Worm (Caenorhabditis elegans): ENCODE data around the gene slrp-1.

slrp-1 gene

DNA sequence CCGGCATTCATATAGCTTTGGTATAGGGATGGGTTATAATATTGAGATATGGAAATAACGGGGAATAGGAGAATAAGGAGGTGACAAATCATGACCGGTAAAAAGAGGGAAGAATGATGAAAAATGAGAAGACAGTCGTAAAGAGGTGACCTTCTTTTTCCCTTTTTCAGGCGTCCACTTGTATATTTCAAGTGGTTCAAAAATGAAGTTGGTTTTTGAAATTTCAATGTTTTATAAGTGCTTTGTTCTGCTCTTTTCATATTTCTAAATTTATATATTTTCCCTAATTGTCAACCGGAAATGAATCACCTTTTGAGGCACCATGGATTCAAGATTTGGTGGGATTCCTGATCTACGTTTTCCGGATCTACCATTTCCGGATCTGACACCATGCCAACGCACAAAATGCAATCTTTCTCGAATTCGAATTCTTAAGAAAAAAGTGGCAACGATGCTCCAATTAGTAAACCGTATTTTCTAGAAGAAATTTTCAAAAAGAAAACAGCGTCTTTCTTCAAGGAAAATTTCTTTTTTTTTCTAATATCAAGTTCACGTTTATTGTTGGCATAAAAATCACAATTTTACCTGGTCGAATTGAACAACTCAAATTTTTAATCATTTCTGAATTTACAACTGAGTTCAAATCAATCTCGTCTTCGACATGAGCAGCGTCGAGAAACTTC, 24.0 kb downstream of the slrp-1 start, which contains the start of the genes F53F4.2 and F53F4.18:
F53F4.2 (minus strand) TSS at position 101 of the 683 bp plus-strand sequence.
F53F4.18 (plus strand) TSS at position 633 of the 683 bp plus-strand sequence.
- TF ChIP-seq ceh-13 (GFP tag; optimal IDR thresholded peaks at IDR 0.05) = no peak
- TF ChIP-seq hmbx-1 (tag; optimal IDR thresholded peaks at IDR 0.05) = no peak
- no peak for TF ChIP-seq tbx-11 (GFP tag; IDR thresholded peaks at IDR 0.05)
- no peak for TF ChIP-seq tbx-37 (GFP tag; conservative IDR thresholded peaks at IDR 0.05)
- TF ChIP-seq tra-4 (tag; optimal IDR thresholded peaks at IDR 0.05) = no peak
- TF ChIP-seq ets-7 (tag; optimal IDR thresholded peaks at IDR 0.05) = no peak
- TF ChIP-seq aly-1 (tag; optimal IDR thresholded peaks at IDR 0.05) = no peak
- no peak for TF ChIP-seq F13C5.2 (tag; optimal IDR thresholded peaks at IDR 0.05)
- no peak for TF ChIP-seq hmg-4 (GFP tag; optimal IDR thresholded peaks at IDR 0.05)
- no peak for TF ChIP-seq sea-1 (GFP tag; conservative IDR thresholded peaks at IDR 0.05)
- TF ChIP-seq ceh-36 (tag; optimal IDR thresholded peaks at IDR 0.05) = no peak
- TF ChIP-seq hnd-1 (tag; optimal IDR thresholded peaks at IDR 0.05) = no peak
- TF ChIP-seq flt-1 (GFP tag; IDR thresholded peaks at IDR 0.05) = no peak

DNA sequence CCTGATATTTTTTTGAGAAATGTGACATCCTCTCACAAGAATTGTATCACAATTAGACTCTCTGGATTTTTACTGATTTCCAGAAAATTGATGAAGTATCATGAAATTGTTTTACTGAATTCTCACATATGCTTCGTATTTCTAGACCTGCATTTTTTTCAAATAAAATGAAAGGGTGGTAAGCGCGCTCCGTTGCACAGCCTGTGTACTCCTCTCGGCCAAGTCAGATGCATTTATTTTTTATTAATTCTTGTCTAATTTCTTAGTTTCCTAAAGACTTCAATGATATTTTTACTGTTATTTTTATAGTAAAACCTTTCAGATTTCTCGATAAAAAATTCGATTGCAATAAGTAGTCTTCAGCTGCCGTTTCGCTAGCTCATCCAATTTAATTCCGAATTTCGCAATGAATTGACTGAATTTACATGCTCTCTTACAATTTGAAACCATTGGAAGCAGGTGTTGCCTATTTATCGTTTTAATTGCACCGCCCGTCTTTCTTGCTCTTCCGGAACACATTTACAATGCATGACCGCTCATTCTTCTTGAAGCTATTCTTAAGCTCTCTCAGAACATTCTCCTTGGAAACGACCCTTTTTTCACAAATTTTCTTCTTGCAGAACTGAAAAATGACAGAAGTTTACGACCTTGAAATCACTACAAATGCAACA, 26.0 kb downstream of the slrp-1 start, which contains the start of gene tbcb-1:
tbcb-1 (plus strand) TSS at position 621 of the 671 bp plus-strand sequence.
- TF ChIP-seq tbx-37 (GFP tag; conservative IDR thresholded peaks at IDR 0.05) = no peak
- no peak for TF ChIP-seq ceh-13 (GFP tag; optimal IDR thresholded peaks at IDR 0.05)
- no peak for TF ChIP-seq flt-1 (GFP tag; IDR thresholded peaks at IDR 0.05)
- TF ChIP-seq tra-4 (tag; optimal IDR thresholded peaks at IDR 0.05) = no peak
- TF ChIP-seq ama-1 (optimal IDR thresholded peaks at IDR 0.05) = no peak
- no peak for TF ChIP-seq ets-7 (tag; optimal IDR thresholded peaks at IDR 0.05)
- no peak for TF ChIP-seq pes-1 (GFP tag; IDR thresholded peaks at IDR 0.05)
- no peak for TF ChIP-seq aly-1 (tag; optimal IDR thresholded peaks at IDR 0.05)
- no peak for TF ChIP-seq scrt-1 (GFP tag; IDR thresholded peaks at IDR 0.05)
- TF ChIP-seq sea-1 (GFP tag; conservative IDR thresholded peaks at IDR 0.05) = no peak
- no peak for TF ChIP-seq hnd-1 (tag; optimal IDR thresholded peaks at IDR 0.05)
- TF ChIP-seq hmbx-1 (tag; optimal IDR thresholded peaks at IDR 0.05) = no peak
- no peak for TF ChIP-seq ceh-36 (tag; optimal IDR thresholded peaks at IDR 0.05)
- TF ChIP-seq F13C5.2 (tag; optimal IDR thresholded peaks at IDR 0.05) = no peak

DNA sequence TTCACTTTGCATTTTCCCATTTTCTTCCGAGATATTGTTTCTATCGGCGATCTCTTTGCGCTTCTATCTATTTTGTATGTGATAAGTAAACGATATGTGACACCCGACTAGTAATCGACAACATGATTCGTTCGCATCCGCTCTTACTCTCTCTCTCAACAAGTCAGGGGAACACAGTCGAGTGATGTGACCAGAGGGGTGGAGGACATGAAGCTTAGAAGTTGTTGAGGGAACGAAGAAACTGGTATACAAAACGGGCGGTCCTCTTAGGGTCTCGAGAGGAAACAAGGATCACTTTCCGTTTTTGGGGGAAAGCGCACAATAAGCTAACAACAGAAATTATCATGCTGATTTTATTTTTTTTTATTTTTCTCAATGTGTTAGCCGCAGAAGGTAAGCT, 27.4 kb downstream of the slrp-1 start, which contains the start of gene F53F4.4:
F53F4.4 (plus strand) TSS at position 301 of the 400 bp plus-strand sequence.
- TF ChIP-seq tbx-11 (GFP tag; IDR thresholded peaks at IDR 0.05) (no peak), F13C5.2 (tag; optimal IDR thresholded peaks at IDR 0.05) (no peak), ceh-36 (tag; optimal IDR thresholded peaks at IDR 0.05) (no peak), B0310.2 (tag; optimal IDR thresholded peaks at IDR 0.05) (no peak), tbx-37 (GFP tag; conservative IDR thresholded peaks at IDR 0.05) (no peak), hnd-1 (tag; optimal IDR thresholded peaks at IDR 0.05) (no peak), pes-1 (GFP tag; IDR thresholded peaks at IDR 0.05) (no peak), flt-1 (GFP tag; IDR thresholded peaks at IDR 0.05) (no peak), scrt-1 (GFP tag; IDR thresholded peaks at IDR 0.05) (no peak), ceh-13 (GFP tag; optimal IDR thresholded peaks at IDR 0.05) (no peak), hmg-4 (GFP tag; optimal IDR thresholded peaks at IDR 0.05) (no peak), aly-1 (tag; optimal IDR thresholded peaks at IDR 0.05) (no peak), ama-1 (optimal IDR thresholded peaks at IDR 0.05) (no peak), sea-1 (GFP tag; conservative IDR thresholded peaks at IDR 0.05) (no peak), tra-4 (tag; optimal IDR thresholded peaks at IDR 0.05) (no peak), hmbx-1 (tag; optimal IDR thresholded peaks at IDR 0.05) (no peak), ets-7 (tag; optimal IDR thresholded peaks at IDR 0.05) (no peak)

DNA sequence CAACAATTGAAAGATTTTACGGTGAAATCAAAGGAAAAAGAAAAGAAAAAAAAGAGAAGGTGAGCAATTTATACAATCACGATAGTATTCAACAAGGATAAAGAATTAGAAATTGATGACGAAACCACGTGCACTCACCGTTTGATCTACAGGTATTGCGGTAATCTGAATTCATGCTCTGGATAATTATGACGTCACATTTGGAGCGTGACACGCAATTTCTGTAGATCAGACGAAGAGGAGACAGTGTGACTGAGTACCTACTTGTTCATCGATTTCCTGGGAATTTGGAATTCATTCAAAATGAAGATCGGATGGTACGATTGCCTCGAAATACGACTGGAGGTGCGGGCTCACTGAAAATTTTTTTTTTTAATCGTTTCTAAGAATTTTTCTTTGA, 32.7 kb downstream of the slrp-1 start:
- TF ChIP-seq tbx-11 (GFP tag; IDR thresholded peaks at IDR 0.05) (no peak), ceh-36 (tag; optimal IDR thresholded peaks at IDR 0.05) (no peak), B0310.2 (tag; optimal IDR thresholded peaks at IDR 0.05) (no peak), flt-1 (GFP tag; IDR thresholded peaks at IDR 0.05) (no peak), hnd-1 (tag; optimal IDR thresholded peaks at IDR 0.05) (no peak), hmg-4 (GFP tag; optimal IDR thresholded peaks at IDR 0.05) (no peak), hmbx-1 (tag; optimal IDR thresholded peaks at IDR 0.05) (no peak), ama-1 (optimal IDR thresholded peaks at IDR 0.05) (no peak), sea-1 (GFP tag; conservative IDR thresholded peaks at IDR 0.05) (no peak), pes-1 (GFP tag; IDR thresholded peaks at IDR 0.05) (no peak), F13C5.2 (tag; optimal IDR thresholded peaks at IDR 0.05) (no peak), scrt-1 (GFP tag; IDR thresholded peaks at IDR 0.05) (no peak), aly-1 (tag; optimal IDR thresholded peaks at IDR 0.05) (no peak), ceh-13 (GFP tag; optimal IDR thresholded peaks at IDR 0.05) (no peak), tra-4 (tag; optimal IDR thresholded peaks at IDR 0.05) (no peak)

DNA sequence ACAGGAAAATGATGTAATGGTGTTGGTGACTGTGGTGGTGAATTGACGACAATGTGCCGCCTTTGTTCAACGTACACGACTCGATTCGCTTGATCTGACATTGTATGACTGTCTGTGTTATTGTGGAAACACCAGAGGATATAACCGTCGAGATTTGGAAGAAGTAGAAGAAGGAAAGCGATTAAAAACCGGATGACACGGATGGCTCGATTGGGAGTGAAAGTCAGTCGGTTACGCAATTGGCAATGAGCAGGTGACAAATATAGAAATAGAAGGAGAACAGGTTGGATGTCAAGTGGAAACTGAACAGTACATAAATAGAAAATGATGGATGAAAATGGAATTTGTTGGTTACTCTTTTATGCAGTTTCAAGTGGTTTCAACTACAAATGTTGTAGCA, 35.2 kb downstream of the slrp-1 start, which contains the start of gene rdy-2:
rdy-2 (minus strand) TSS at position 101 of the 400 bp plus-strand sequence.
- TF ChIP-seq ceh-36 (tag; optimal IDR thresholded peaks at IDR 0.05) (no peak), pes-1 (GFP tag; IDR thresholded peaks at IDR 0.05) (no peak), B0310.2 (tag; optimal IDR thresholded peaks at IDR 0.05) (no peak), ama-1 (optimal IDR thresholded peaks at IDR 0.05) (no peak), hmbx-1 (tag; optimal IDR thresholded peaks at IDR 0.05) (no peak), ets-7 (tag; optimal IDR thresholded peaks at IDR 0.05) (no peak), F13C5.2 (tag; optimal IDR thresholded peaks at IDR 0.05) (no peak), tbx-11 (GFP tag; IDR thresholded peaks at IDR 0.05) (no peak), scrt-1 (GFP tag; IDR thresholded peaks at IDR 0.05) (no peak), ceh-13 (GFP tag; optimal IDR thresholded peaks at IDR 0.05) (no peak), aly-1 (tag; optimal IDR thresholded peaks at IDR 0.05) (no peak)

DNA sequence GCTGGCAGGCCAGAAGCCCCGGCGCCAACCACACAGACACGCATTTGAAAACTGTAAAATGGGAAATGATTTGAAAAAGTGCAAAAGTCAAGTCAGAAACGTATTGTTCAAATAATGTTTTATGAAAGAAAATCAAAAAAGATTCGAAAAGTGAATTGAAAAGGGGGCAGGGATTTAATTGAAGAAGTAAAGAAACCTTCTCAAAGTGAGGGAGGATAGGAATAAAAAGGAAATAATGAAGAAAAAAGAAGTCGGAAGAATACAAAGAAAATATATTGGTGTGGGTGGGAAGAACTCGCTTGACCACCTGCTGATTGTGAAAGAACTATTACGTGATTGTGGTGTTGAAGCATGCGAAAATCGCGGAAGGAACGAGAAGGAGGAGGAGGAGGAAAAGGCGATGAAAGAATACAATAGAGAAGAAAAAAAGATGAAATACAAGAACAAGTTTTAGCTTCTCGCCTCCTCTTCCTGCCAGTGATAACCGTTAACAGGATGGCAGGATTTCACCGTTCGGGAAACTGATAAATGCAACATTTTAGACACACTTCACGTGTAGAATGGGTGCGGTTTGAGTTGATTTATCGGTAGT, 41.1 kb downstream of the slrp-1 start, which contains the start of gene fmo-4:
fmo-4 (minus strand) TSS at position 51 of the 592 bp plus-strand sequence.
- TF ChIP-seq tbx-11 (GFP tag; IDR thresholded peaks at IDR 0.05) = no peak
- no peak for TF ChIP-seq tbx-37 (GFP tag; conservative IDR thresholded peaks at IDR 0.05)
- TF ChIP-seq ets-7 (tag; optimal IDR thresholded peaks at IDR 0.05) = no peak
- no peak for TF ChIP-seq F13C5.2 (tag; optimal IDR thresholded peaks at IDR 0.05)
- no peak for TF ChIP-seq flt-1 (GFP tag; IDR thresholded peaks at IDR 0.05)
- TF ChIP-seq ceh-13 (GFP tag; optimal IDR thresholded peaks at IDR 0.05) = no peak
- no peak for TF ChIP-seq sea-1 (GFP tag; conservative IDR thresholded peaks at IDR 0.05)
- TF ChIP-seq B0310.2 (tag; optimal IDR thresholded peaks at IDR 0.05) = no peak
- no peak for TF ChIP-seq hmg-4 (GFP tag; optimal IDR thresholded peaks at IDR 0.05)
- no peak for TF ChIP-seq ceh-36 (tag; optimal IDR thresholded peaks at IDR 0.05)
- TF ChIP-seq aly-1 (tag; optimal IDR thresholded peaks at IDR 0.05) = no peak
- no peak for TF ChIP-seq ama-1 (optimal IDR thresholded peaks at IDR 0.05)
- no peak for TF ChIP-seq hmbx-1 (tag; optimal IDR thresholded peaks at IDR 0.05)

Measured in whole organism, early embryonic.